Fruit fly (Drosophila melanogaster): ENCODE data around the gene Naa40.
A peak's percentile ranks its signal among the peaks of the same experiment; 100 is the strongest.

Gene Naa40

dm6 chr3R:29773833-29774324 lies 49.1 kb upstream of the Naa40 start (continued):
- TF ChIP-seq CG10267 (tag; optimal IDR thresholded peaks at IDR 0.05) (no peak), D (optimal IDR thresholded peaks at IDR 0.05) (no peak), D (GFP tag; optimal IDR thresholded peaks at IDR 0.05) (peak; percentile 19), HLH3B (GFP tag; IDR thresholded peaks at IDR 0.05) (peak; percentile 56), GATAe (GFP tag; conservative IDR thresholded peaks at IDR 0.05) (peak; percentile 91), disco-r (GFP tag; optimal IDR thresholded peaks at IDR 0.05) (peak; percentile 48), CG8944 (GFP tag; optimal IDR thresholded peaks at IDR 0.05) (peak; percentile 75), CG17385 (GFP tag; optimal IDR thresholded peaks at IDR 0.05) (peak; percentile 67), CG14667 (GFP tag; IDR thresholded peaks at IDR 0.05) (peak; percentile 57), CG6683 (GFP tag; optimal IDR thresholded peaks at IDR 0.05) (peak; percentile 22), Dip2 (GFP tag; IDR thresholded peaks at IDR 0.05) (0 out of 2 replicates have a peak, but pooled peaks have one; percentile 10), CG12942 (GFP tag; optimal IDR thresholded peaks at IDR 0.05) (peak; percentile 53), Bteb2 (GFP tag; optimal IDR thresholded peaks at IDR 0.05) (peak; percentile 41), Hr78 (GFP tag; optimal IDR thresholded peaks at IDR 0.05) (no peak), sens (GFP tag) (peak; percentile 93), CG11696 (GFP tag; IDR thresholded peaks at IDR 0.05) (no peak), CG2199 (GFP tag; IDR thresholded peaks at IDR 0.05) (no peak), gcm2 (GFP tag; optimal IDR thresholded peaks at IDR 0.05) (peak; percentile 33), pzg (GFP tag; optimal IDR thresholded peaks at IDR 0.05) (peak; percentile 7), exex (tag; optimal IDR thresholded peaks at IDR 0.05) (peak; percentile 65), shn (GFP tag; optimal IDR thresholded peaks at IDR 0.05) (peak; percentile 89), CG9437 (GFP tag; optimal IDR thresholded peaks at IDR 0.05) (peak; percentile 53), H2.0 (GFP tag; IDR thresholded peaks at IDR 0.05) (peak; percentile 33; the same call in 1 of the 2 replicates), CG11398 (GFP tag; optimal IDR thresholded peaks at IDR 0.05) (peak; percentile 68), CG12391 (tag; optimal IDR thresholded peaks at IDR 0.05) (peak; percentile 79), CG10979 (tag; optimal IDR thresholded peaks at IDR 0.05) (peak; percentile 45), CG4707 (GFP tag; optimal IDR thresholded peaks at IDR 0.05) (no peak), p53 (GFP tag; optimal IDR thresholded peaks at IDR 0.05) (peak; percentile 26), pfk (GFP tag; optimal IDR thresholded peaks at IDR 0.05) (no peak), mirr (GFP tag; optimal IDR thresholded peaks at IDR 0.05) (peak; percentile 63), CG17802 (tag; optimal IDR thresholded peaks at IDR 0.05) (peak; percentile 8), chif (GFP tag; optimal IDR thresholded peaks at IDR 0.05) (peak; percentile 48 to 72), hth (optimal IDR thresholded peaks at IDR 0.05) (no peak), CG1233 (GFP tag; optimal IDR thresholded peaks at IDR 0.05) (peak; percentile 69), jigr1 (GFP tag; IDR thresholded peaks at IDR 0.05) (0 out of 3 replicates have a peak, but pooled peaks have one; percentile 38), da (GFP tag; optimal IDR thresholded peaks at IDR 0.05) (no peak), CG6272 (GFP tag; IDR thresholded peaks at IDR 0.05) (peak; percentile 21; the same call in 1 of the 2 replicates), Abd-B (GFP tag; optimal IDR thresholded peaks at IDR 0.05) (peak; percentile 89), Med (GFP tag) (peak; percentile 96), Neu2 (GFP tag; optimal IDR thresholded peaks at IDR 0.05; ENCODE audit: borderline replicate concordance) (no peak), CG8388 (GFP tag; optimal IDR thresholded peaks at IDR 0.05) (peak; percentile 50), Dip3 (GFP tag; optimal IDR thresholded peaks at IDR 0.05) (peak; percentile 78), CG16815 (GFP tag; optimal IDR thresholded peaks at IDR 0.05) (peak; percentile 77), sima (GFP tag; optimal IDR thresholded peaks at IDR 0.05) (no peak), NfI (GFP tag; optimal IDR thresholded peaks at IDR 0.05) (peak; percentile 77), Bgb (GFP tag; IDR thresholded peaks at IDR 0.05; ENCODE audit: partially characterized antibody) (no peak), CG17568 (GFP tag; optimal IDR thresholded peaks at IDR 0.05) (no peak), CG7271 (tag; optimal IDR thresholded peaks at IDR 0.05) (no peak), Ada2b (GFP tag; IDR thresholded peaks at IDR 0.05) (peak; percentile 72), CG2129 (GFP tag; IDR thresholded peaks at IDR 0.05; ENCODE audit: partially characterized antibody) (no peak), psq (GFP tag; optimal IDR thresholded peaks at IDR 0.05) (no peak)
